Fruit fly (Drosophila melanogaster): Measurements from ENCODE around the gene CG9525.

CG9525 gene

dm6 chr2L:8923405-8923804, 38.7 kb downstream of the CG9525 start (continued):
- TF ChIP-seq salr (GFP tag; optimal IDR thresholded peaks at IDR 0.05): peak in 1 of 2 experiments; percentile 40
- TF ChIP-seq net (GFP tag; optimal IDR thresholded peaks at IDR 0.05): no peak
- TF ChIP-seq vri (GFP tag; optimal IDR thresholded peaks at IDR 0.05): no peak
- no peak for TF ChIP-seq CG34406 (GFP tag; optimal IDR thresholded peaks at IDR 0.05)
- no peak for TF ChIP-seq Blimp-1 (GFP tag; optimal IDR thresholded peaks at IDR 0.05)
- no peak for TF ChIP-seq Sox102F (GFP tag; optimal IDR thresholded peaks at IDR 0.05)
- peak; percentile 16 for TF ChIP-seq svp (GFP tag)
- no peak for TF ChIP-seq Smox (GFP tag; optimal IDR thresholded peaks at IDR 0.05)
- no peak for TF ChIP-seq Eip78C (GFP tag)
- TF ChIP-seq Lpt (GFP tag; optimal IDR thresholded peaks at IDR 0.05): peak; percentile 22
- no peak for TF ChIP-seq CG11762 (GFP tag; optimal IDR thresholded peaks at IDR 0.05; ENCODE audit: insufficient read depth)
- TF ChIP-seq cyc (GFP tag; optimal IDR thresholded peaks at IDR 0.05): no peak
- peak; percentile 12 for TF ChIP-seq acj6 (GFP tag; optimal IDR thresholded peaks at IDR 0.05)
- peak; percentile 9 for TF ChIP-seq topi (GFP tag; optimal IDR thresholded peaks at IDR 0.05)
- TF ChIP-seq CG6163 (GFP tag; IDR thresholded peaks at IDR 0.05): peak; percentile 37; the same call in 1 of the 3 replicates

- TF ChIP-seq Gug (GFP tag; IDR thresholded peaks at IDR 0.05): no peak
- peak; percentile 53 for TF ChIP-seq svp (GFP tag)
- TF ChIP-seq CG3919 (GFP tag; optimal IDR thresholded peaks at IDR 0.05): peak; percentile 9
- TF ChIP-seq Eip75B (GFP tag; optimal IDR thresholded peaks at IDR 0.05): no peak
- TF ChIP-seq eg (GFP tag; IDR thresholded peaks at IDR 0.05): peak; percentile 58; the same call in 2 of the 3 replicates
- peak; percentile 74 for TF ChIP-seq Eip78C (GFP tag)
- TF ChIP-seq CG8119 (GFP tag; IDR thresholded peaks at IDR 0.05): 0 out of 3 replicates have a peak, but pooled peaks have one; percentile 26
- peak; percentile 3 for TF ChIP-seq achi (GFP tag; optimal IDR thresholded peaks at IDR 0.05)
- TF ChIP-seq pdm3 (GFP tag; optimal IDR thresholded peaks at IDR 0.05): peak; percentile 9
- peak; percentile 25 for TF ChIP-seq CG32006 (GFP tag; optimal IDR thresholded peaks at IDR 0.05)
- TF ChIP-seq CG6163 (GFP tag; IDR thresholded peaks at IDR 0.05): 0 out of 3 replicates have a peak, but pooled peaks have one; percentile 48
- TF ChIP-seq CG6276 (GFP tag; optimal IDR thresholded peaks at IDR 0.05): no peak
- peak; percentile 32 for TF ChIP-seq Hr4 (GFP tag; optimal IDR thresholded peaks at IDR 0.05)
- no peak for TF ChIP-seq CG7368 (GFP tag; optimal IDR thresholded peaks at IDR 0.05)
- TF ChIP-seq vri (GFP tag; optimal IDR thresholded peaks at IDR 0.05): no peak
- peak; percentile 46 for TF ChIP-seq CG15336 (GFP tag; IDR thresholded peaks at IDR 0.05)
Observed at dm6 chr2L:8921934-8922333, 40.2 kb downstream of the CG9525 start.

- TF ChIP-seq Lpt (GFP tag; optimal IDR thresholded peaks at IDR 0.05) (peak; percentile 61), CG6163 (GFP tag; IDR thresholded peaks at IDR 0.05) (peak; percentile 86), achi (GFP tag; optimal IDR thresholded peaks at IDR 0.05) (peak; percentile 83), salr (GFP tag; optimal IDR thresholded peaks at IDR 0.05) (peak; percentile 36 to 55), CG8632 (GFP tag; optimal IDR thresholded peaks at IDR 0.05) (peak; percentile 77), spab (GFP tag; optimal IDR thresholded peaks at IDR 0.05) (peak; percentile 59), Sox102F (GFP tag; optimal IDR thresholded peaks at IDR 0.05) (peak; percentile 75), CG8319 (GFP tag; optimal IDR thresholded peaks at IDR 0.05) (peak; percentile 77), CG10631 (GFP tag; optimal IDR thresholded peaks at IDR 0.05) (peak; percentile 78), dsx (GFP tag; optimal IDR thresholded peaks at IDR 0.05; ENCODE audit: poor library complexity, severe bottlenecking) (peak; percentile 87), fd85E (GFP tag; optimal IDR thresholded peaks at IDR 0.05) (no peak), acj6 (GFP tag; optimal IDR thresholded peaks at IDR 0.05) (peak; percentile 78), Ets96B (tag; optimal IDR thresholded peaks at IDR 0.05) (peak; percentile 84), CG6808 (GFP tag; optimal IDR thresholded peaks at IDR 0.05) (peak; percentile 63), CG10669 (GFP tag; optimal IDR thresholded peaks at IDR 0.05) (peak; percentile 73), pdm3 (GFP tag; optimal IDR thresholded peaks at IDR 0.05) (peak; percentile 75), CG6854 (GFP tag; optimal IDR thresholded peaks at IDR 0.05) (peak; percentile 9), Hr4 (GFP tag; optimal IDR thresholded peaks at IDR 0.05) (peak; percentile 76), CG11294 (GFP tag; IDR thresholded peaks at IDR 0.05) (peak; percentile 41; the same call in 1 of the 2 replicates), CG7368 (GFP tag; optimal IDR thresholded peaks at IDR 0.05) (peak; percentile 64), vri (GFP tag; optimal IDR thresholded peaks at IDR 0.05) (peak; percentile 76), Sox14 (GFP tag; optimal IDR thresholded peaks at IDR 0.05) (peak; percentile 64), CG11902 (GFP tag; optimal IDR thresholded peaks at IDR 0.05) (peak; percentile 58), Blimp-1 (GFP tag; optimal IDR thresholded peaks at IDR 0.05) (peak; percentile 24), Met (GFP tag; optimal IDR thresholded peaks at IDR 0.05) (peak; percentile 63), CG4318 (GFP tag; optimal IDR thresholded peaks at IDR 0.05) (peak; percentile 57), CG1621 (tag; optimal IDR thresholded peaks at IDR 0.05) (peak; percentile 33), Eip75B (GFP tag; optimal IDR thresholded peaks at IDR 0.05) (peak; percentile 80), CG3919 (GFP tag; optimal IDR thresholded peaks at IDR 0.05) (peak; percentile 85), CG6792 (GFP tag; optimal IDR thresholded peaks at IDR 0.05) (peak; percentile 84), eg (GFP tag; IDR thresholded peaks at IDR 0.05) (peak; percentile 72), Gug (GFP tag; IDR thresholded peaks at IDR 0.05) (peak; percentile 56), net (GFP tag; optimal IDR thresholded peaks at IDR 0.05) (peak; percentile 78), OdsH (GFP tag; optimal IDR thresholded peaks at IDR 0.05) (peak; percentile 82)
Observed at dm6 chr2L:8920294-8920693, 41.9 kb downstream of the CG9525 start.

Data from whole organism, prepupa.